Worm (Caenorhabditis elegans): Measurements from ENCODE around the gene ZK892.6.

The ZK892.6 gene

DNA sequence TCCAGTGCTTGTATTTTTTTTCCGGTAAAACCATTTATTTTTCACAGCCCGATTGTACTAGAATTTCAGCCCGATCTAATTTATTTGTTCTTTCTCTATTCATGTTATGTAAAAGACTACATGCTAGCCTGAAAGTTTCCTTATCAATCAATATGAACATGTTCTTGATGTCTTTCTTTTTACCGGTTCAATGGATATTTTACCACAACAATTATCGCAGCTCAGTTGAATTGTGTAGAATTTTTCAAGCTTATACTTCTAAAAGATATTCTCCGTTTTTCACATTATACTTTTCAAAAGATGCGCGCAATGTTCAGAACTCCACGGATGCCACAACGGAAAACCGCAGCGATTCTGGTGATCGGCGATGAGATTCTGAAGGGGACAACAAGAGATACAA, 36.1 kb downstream of the ZK892.6 start, which contains the start of gene flad-1:
TSS of gene flad-1 (plus strand) at position 301 of the 400 bp plus-strand sequence.
- TF ChIP-seq nhr-71 (tag; optimal IDR thresholded peaks at IDR 0.05), result no peak
- no peak for TF ChIP-seq snu-23 (GFP tag; optimal IDR thresholded peaks at IDR 0.05)
- no peak for TF ChIP-seq jun-1 (tag; optimal IDR thresholded peaks at IDR 0.05)
- TF ChIP-seq nhr-12 (tag; optimal IDR thresholded peaks at IDR 0.05), result no peak
- TF ChIP-seq ces-1 (GFP tag; optimal IDR thresholded peaks at IDR 0.05), result no peak
- TF ChIP-seq nhr-19 (GFP tag; conservative IDR thresholded peaks at IDR 0.05), result no peak
- TF ChIP-seq ceh-82 (tag; optimal IDR thresholded peaks at IDR 0.05), result no peak
- no peak for TF ChIP-seq mdl-1 (tag; optimal IDR thresholded peaks at IDR 0.05)
- no peak for TF ChIP-seq pax-3 (tag; optimal IDR thresholded peaks at IDR 0.05)

- no peak for TF ChIP-seq tbx-2 (tag; optimal IDR thresholded peaks at IDR 0.05)
- TF ChIP-seq pag-3 (tag; optimal IDR thresholded peaks at IDR 0.05; ENCODE audit: borderline replicate concordance, insufficient read depth), result no peak
- TF ChIP-seq snpc-4 (tag; optimal IDR thresholded peaks at IDR 0.05), result no peak
- no peak for TF ChIP-seq egl-27 (tag; optimal IDR thresholded peaks at IDR 0.05)
- TF ChIP-seq aly-2 (tag; optimal IDR thresholded peaks at IDR 0.05), result no peak
- no peak for TF ChIP-seq lin-15B (tag; optimal IDR thresholded peaks at IDR 0.05)
- no peak for TF ChIP-seq fkh-4 (tag; optimal IDR thresholded peaks at IDR 0.05; ENCODE audit: borderline replicate concordance)
- no peak for TF ChIP-seq mdl-1 (tag; optimal IDR thresholded peaks at IDR 0.05)
- no peak for TF ChIP-seq efl-3 (GFP tag; optimal IDR thresholded peaks at IDR 0.05)
- TF ChIP-seq mab-9 (GFP tag; IDR thresholded peaks at IDR 0.05), result no peak
- no peak for TF ChIP-seq elt-3 (tag; optimal IDR thresholded peaks at IDR 0.05)
- no peak for TF ChIP-seq ets-5 (GFP tag; IDR thresholded peaks at IDR 0.05)
These were observed 36.7 kb downstream of the ZK892.6 start for ce11 chrII:9943246-9943645.

DNA sequence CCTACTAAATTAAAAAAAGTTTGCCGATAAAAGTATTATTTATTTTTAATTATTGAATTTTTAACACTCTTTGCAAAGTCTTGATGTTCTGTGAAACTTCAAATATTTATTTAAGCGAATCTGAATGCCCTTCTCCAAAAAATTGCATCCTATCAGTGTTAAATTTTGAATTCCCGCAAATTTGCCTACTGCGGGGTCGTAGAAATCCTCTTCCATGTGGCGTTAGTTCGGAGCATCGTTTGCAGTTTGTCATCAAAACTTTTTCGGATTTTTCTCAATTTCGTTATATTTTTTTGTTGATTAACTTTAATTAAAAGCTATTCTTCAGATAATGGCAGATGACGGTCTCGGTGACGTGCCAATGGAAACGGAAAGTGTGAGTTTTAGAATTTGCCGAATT, 39.5 kb downstream of the ZK892.6 start, which contains the start of gene ufd-3:
TSS of gene ufd-3 (plus strand) at position 324 of the 400 bp plus-strand sequence.
- peak; percentile 73 for TF ChIP-seq lin-39 (tag; optimal IDR thresholded peaks at IDR 0.05)
- peak; percentile 73 for TF ChIP-seq fos-1 (tag; optimal IDR thresholded peaks at IDR 0.05)
- TF ChIP-seq mef-2 (tag; optimal IDR thresholded peaks at IDR 0.05), result no peak
- no peak for TF ChIP-seq tlp-1 (tag; optimal IDR thresholded peaks at IDR 0.05)
- peak; percentile 83 for TF ChIP-seq isw-1 (GFP tag; IDR thresholded peaks at IDR 0.05)
- peak; percentile 85 for TF ChIP-seq vab-15 (tag; optimal IDR thresholded peaks at IDR 0.05)
- TF ChIP-seq skn-1 (tag; optimal IDR thresholded peaks at IDR 0.05), result peak; percentile 99
- TF ChIP-seq elt-3 (tag; optimal IDR thresholded peaks at IDR 0.05), result peak in 5 of 6 experiments; percentile 8 to 95 (median 49)
- no peak for TF ChIP-seq nhr-84 (tag; optimal IDR thresholded peaks at IDR 0.05)
- TF ChIP-seq xbp-1 (tag; optimal IDR thresholded peaks at IDR 0.05), result peak; percentile 92
- peak; percentile 50 for TF ChIP-seq fkh-10 (GFP tag; optimal IDR thresholded peaks at IDR 0.05)
- TF ChIP-seq efl-1 (optimal IDR thresholded peaks at IDR 0.05), result peak; percentile 98 to 99
- peak; percentile 98 to 100 for TF ChIP-seq efl-1 (GFP tag; optimal IDR thresholded peaks at IDR 0.05 in 1 of 2)
- TF ChIP-seq Y116A8C.19 (tag; optimal IDR thresholded peaks at IDR 0.05; ENCODE audit: borderline replicate concordance), result peak; percentile 80
- peak; percentile 82 for TF ChIP-seq blmp-1 (tag; optimal IDR thresholded peaks at IDR 0.05)
- TF ChIP-seq nhr-28 (tag; optimal IDR thresholded peaks at IDR 0.05), result no peak
- peak; percentile 63 for TF ChIP-seq hlh-4 (tag; optimal IDR thresholded peaks at IDR 0.05)
- peak in 1 of 2 experiments; percentile 78 for TF ChIP-seq mdl-1 (tag; optimal IDR thresholded peaks at IDR 0.05)
- TF ChIP-seq sptf-1 (tag; optimal IDR thresholded peaks at IDR 0.05), result no peak
- TF ChIP-seq ztf-4 (tag; optimal IDR thresholded peaks at IDR 0.05), result peak; percentile 47
- peak; percentile 83 for TF ChIP-seq lin-13 (GFP tag; optimal IDR thresholded peaks at IDR 0.05)
- no peak for TF ChIP-seq unc-30 (tag; optimal IDR thresholded peaks at IDR 0.05)
- peak; percentile 85 for TF ChIP-seq C04F5.9 (tag; optimal IDR thresholded peaks at IDR 0.05)
- peak; percentile 92 for TF ChIP-seq ceh-90 (tag; optimal IDR thresholded peaks at IDR 0.05)
- peak; percentile 99 for TF ChIP-seq rnt-1 (tag; optimal IDR thresholded peaks at IDR 0.05)
- peak; percentile 48 for TF ChIP-seq nhr-77 (tag; optimal IDR thresholded peaks at IDR 0.05)
- TF ChIP-seq mep-1 (tag; optimal IDR thresholded peaks at IDR 0.05), result peak; percentile 95
- TF ChIP-seq aly-2 (tag; optimal IDR thresholded peaks at IDR 0.05), result peak; percentile 37
- no peak for TF ChIP-seq pqm-1 (tag; optimal IDR thresholded peaks at IDR 0.05)
- TF ChIP-seq nhr-12 (tag; optimal IDR thresholded peaks at IDR 0.05), result peak; percentile 28
- peak; percentile 59 for TF ChIP-seq F16B12.6 (tag; optimal IDR thresholded peaks at IDR 0.05)
- peak; percentile 71 for TF ChIP-seq mab-9 (GFP tag; IDR thresholded peaks at IDR 0.05)
- peak; percentile 90 to 93 for TF ChIP-seq lsy-2 (tag; optimal IDR thresholded peaks at IDR 0.05)
- peak; percentile 95 to 98 (median 97) for TF ChIP-seq dpl-1 (GFP tag; optimal IDR thresholded peaks at IDR 0.05)
- TF ChIP-seq unc-98 (GFP tag; IDR thresholded peaks at IDR 0.05), result peak; percentile 86

Data from whole organism, L1 larva.